Worm (Caenorhabditis elegans): ENCODE results near the gene str-177.

Gene str-177

DNA sequence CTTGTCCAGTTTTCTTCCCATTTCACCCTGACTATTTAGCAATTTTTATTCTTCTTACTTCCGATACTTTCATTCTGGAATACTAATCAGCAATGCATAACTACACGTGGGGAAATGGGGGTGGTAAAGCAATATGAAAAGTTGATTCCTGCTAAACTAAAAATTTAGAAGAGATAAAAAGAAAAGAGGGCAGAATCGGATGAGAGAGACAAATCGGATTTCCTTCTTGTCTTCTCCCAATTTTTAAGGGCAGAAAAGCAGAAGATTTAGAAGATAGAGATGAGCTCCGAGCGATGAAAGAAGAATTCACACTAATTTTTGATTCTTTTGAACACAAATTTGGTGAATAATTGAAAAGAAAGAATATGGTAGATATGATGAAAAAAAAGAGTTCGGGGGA is 4.7 kb downstream of the str-177 start:
- no peak for TF ChIP-seq flt-1 (GFP tag; IDR thresholded peaks at IDR 0.05)
- no peak for TF ChIP-seq cog-1 (tag; optimal IDR thresholded peaks at IDR 0.05)
- no peak for TF ChIP-seq ztf-29 (GFP tag; IDR thresholded peaks at IDR 0.05)
- no peak for TF ChIP-seq med-1 (GFP tag; optimal IDR thresholded peaks at IDR 0.05; ENCODE audit: insufficient read depth)
- TF ChIP-seq klf-2 (GFP tag; conservative IDR thresholded peaks at IDR 0.05), result no peak
- TF ChIP-seq ztf-23 (GFP tag; IDR thresholded peaks at IDR 0.05), result no peak
- TF ChIP-seq T22C8.4 (GFP tag; IDR thresholded peaks at IDR 0.05), result no peak
- TF ChIP-seq tab-1 (GFP tag; IDR thresholded peaks at IDR 0.05), result no peak
- TF ChIP-seq ref-1 (GFP tag; conservative IDR thresholded peaks at IDR 0.05), result no peak

DNA sequence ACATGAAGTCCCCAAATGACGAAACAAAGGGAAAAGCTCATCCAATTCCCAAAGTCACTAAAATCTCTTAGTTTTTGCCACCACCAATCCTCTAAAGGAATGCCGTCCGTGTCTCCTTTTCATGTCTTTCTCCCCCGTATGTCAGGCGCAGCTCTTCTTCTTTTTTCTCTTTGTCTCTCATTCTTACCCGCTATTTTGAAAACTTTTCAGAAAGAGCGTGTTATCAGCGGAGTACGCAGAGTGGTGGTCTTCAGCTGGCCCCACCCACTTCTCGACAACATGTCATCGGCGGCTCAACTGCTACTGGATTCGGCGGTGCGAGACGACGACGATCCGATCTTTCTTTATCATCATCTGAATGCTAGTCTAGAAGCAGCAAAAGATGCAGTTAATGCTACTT is 7.4 kb downstream of the str-177 start, which contains the start of gene sphr-1:
sphr-1 (plus strand) TSS at position 205 of the 400 bp plus-strand sequence.
- TF ChIP-seq tab-1 (GFP tag; IDR thresholded peaks at IDR 0.05) (no peak), ref-1 (GFP tag; conservative IDR thresholded peaks at IDR 0.05) (no peak), cog-1 (tag; optimal IDR thresholded peaks at IDR 0.05) (no peak), med-1 (GFP tag; optimal IDR thresholded peaks at IDR 0.05; ENCODE audit: insufficient read depth) (no peak), klf-2 (GFP tag; conservative IDR thresholded peaks at IDR 0.05) (no peak), T22C8.4 (GFP tag; IDR thresholded peaks at IDR 0.05) (no peak), flt-1 (GFP tag; IDR thresholded peaks at IDR 0.05) (no peak), ztf-23 (GFP tag; IDR thresholded peaks at IDR 0.05) (no peak), ztf-29 (GFP tag; IDR thresholded peaks at IDR 0.05) (no peak)

DNA sequence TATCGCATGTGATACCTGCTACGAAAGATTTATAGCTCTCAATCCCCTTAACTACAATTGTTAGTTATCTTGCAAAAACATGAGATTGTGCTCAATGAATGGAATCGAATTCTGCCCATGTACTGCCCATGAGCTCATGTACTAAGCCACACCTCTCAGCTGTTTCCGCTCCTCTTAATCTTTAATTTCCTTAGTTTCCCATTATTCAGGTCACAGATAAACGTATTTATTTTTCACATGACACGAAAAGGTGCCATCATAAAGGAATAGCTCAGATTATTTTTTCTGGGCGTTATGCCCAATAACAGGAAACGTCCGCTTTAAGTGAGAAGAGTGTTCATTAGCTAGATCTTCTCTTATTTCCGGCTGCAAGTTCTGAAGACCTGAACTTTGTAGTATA is 12.8 kb downstream of the str-177 start:
- TF ChIP-seq flt-1 (GFP tag; IDR thresholded peaks at IDR 0.05) (no peak), ref-1 (GFP tag; conservative IDR thresholded peaks at IDR 0.05) (no peak), T22C8.4 (GFP tag; IDR thresholded peaks at IDR 0.05) (no peak), cog-1 (tag; optimal IDR thresholded peaks at IDR 0.05) (no peak), med-1 (GFP tag; optimal IDR thresholded peaks at IDR 0.05; ENCODE audit: insufficient read depth) (no peak), tab-1 (GFP tag; IDR thresholded peaks at IDR 0.05) (no peak), ztf-29 (GFP tag; IDR thresholded peaks at IDR 0.05) (no peak), klf-2 (GFP tag; conservative IDR thresholded peaks at IDR 0.05) (no peak), ztf-23 (GFP tag; IDR thresholded peaks at IDR 0.05) (no peak)

DNA sequence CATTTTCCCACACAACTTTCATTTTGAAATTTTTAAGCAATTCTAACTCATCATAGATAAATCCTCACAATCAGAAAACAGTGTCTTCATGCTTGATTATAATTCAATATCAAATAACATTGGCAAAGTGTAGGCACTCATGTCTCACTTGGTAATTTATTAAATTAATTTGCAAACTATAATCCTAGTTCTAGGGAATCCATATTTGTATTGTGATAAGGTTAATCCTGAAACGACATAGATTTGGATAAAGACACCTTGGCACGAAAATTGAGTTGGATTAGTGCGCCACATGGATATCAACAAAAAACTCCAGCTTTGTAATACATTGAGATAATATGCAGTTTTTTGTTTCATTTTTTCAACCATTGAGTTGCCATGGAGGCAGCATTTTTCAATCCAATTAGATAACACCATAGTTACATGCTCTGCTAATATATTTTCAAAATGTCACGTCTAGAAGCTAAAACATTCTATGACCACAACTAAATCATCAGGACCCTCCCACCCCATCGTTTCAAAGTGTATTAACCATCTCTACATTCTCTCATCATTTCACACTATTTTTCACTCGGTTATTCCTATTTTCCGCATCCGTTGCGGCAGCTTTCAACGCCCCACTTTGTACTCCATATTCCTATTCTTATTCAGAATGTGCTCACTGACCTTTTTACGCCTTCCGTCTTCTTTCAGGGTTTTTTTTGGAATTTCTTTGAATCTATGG is 14.9 kb downstream of the str-177 start:
- no peak for TF ChIP-seq ztf-29 (GFP tag; IDR thresholded peaks at IDR 0.05)
- no peak for TF ChIP-seq flt-1 (GFP tag; IDR thresholded peaks at IDR 0.05)
- TF ChIP-seq med-1 (GFP tag; optimal IDR thresholded peaks at IDR 0.05; ENCODE audit: insufficient read depth), result no peak
- no peak for TF ChIP-seq ref-1 (GFP tag; conservative IDR thresholded peaks at IDR 0.05)
- no peak for TF ChIP-seq cog-1 (tag; optimal IDR thresholded peaks at IDR 0.05)
- TF ChIP-seq T22C8.4 (GFP tag; IDR thresholded peaks at IDR 0.05), result no peak

DNA sequence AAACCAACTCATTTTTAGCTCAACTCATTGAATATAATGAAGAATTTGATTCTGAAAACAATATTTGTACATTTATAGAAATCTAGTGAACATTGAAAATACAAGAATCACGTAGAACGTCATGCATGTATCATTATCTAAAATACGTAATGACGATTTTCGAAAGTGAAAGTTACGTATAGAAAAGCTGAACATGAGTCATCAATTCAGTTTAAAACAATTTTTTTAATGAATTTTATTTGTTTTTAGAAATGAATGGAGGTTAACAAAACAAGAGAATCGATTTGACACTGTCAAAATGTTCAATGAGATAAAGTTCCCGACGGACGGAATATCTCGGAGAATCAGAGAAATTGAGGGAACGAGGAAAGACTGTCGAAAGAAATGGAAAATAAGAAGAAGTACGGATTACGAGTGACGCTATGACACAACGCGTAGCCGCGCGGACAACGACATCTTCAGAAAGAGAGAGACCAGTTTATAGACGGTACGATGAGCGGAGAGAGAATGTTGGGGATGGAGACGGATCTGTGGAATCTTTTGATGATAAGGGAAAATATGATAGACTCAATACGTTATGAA is 17.0 kb downstream of the str-177 start, which contains the start of gene ptr-1:
ptr-1 (minus strand) TSS at position 51 of the 582 bp plus-strand sequence.
- TF ChIP-seq ref-1 (GFP tag; conservative IDR thresholded peaks at IDR 0.05) (no peak), flt-1 (GFP tag; IDR thresholded peaks at IDR 0.05) (no peak), tab-1 (GFP tag; IDR thresholded peaks at IDR 0.05) (no peak), ztf-23 (GFP tag; IDR thresholded peaks at IDR 0.05) (no peak), med-1 (GFP tag; optimal IDR thresholded peaks at IDR 0.05; ENCODE audit: insufficient read depth) (no peak), T22C8.4 (GFP tag; IDR thresholded peaks at IDR 0.05) (no peak), klf-2 (GFP tag; conservative IDR thresholded peaks at IDR 0.05) (no peak), cog-1 (tag; optimal IDR thresholded peaks at IDR 0.05) (no peak), ztf-29 (GFP tag; IDR thresholded peaks at IDR 0.05) (no peak)

DNA sequence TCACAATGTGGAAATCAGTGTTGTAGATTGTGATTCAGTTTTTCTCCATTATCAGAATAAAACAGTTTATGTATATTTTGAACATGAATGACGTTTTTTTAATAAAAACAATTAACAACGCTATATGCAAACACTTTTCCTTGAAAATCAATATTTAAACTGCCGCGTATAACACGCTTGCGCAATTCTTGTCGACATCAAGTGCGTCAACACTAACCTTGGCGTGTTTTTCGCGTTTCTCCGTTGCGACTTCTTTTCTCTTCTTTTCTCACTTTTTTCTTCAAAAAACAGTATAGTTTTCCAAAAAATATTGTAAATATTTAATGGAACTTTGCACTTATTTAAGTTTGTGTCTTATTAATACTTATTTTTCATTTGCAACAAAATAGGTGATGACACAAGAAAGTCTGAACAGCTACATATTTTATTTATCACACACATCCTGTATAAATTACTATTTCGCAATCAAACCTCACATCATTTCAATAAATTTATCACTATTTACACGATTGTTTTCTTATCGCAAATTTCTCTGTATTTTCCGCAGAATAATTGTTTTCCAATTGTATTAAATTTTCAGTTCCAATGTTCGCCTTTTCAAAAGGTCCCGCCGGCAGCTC is 23.5 kb downstream of the str-177 start, which contains the start of gene spas-1:
spas-1 (plus strand) TSS at position 572 of the 620 bp plus-strand sequence.
- TF ChIP-seq klf-2 (GFP tag; conservative IDR thresholded peaks at IDR 0.05) (no peak), T22C8.4 (GFP tag; IDR thresholded peaks at IDR 0.05) (peak; percentile 78), med-1 (GFP tag; optimal IDR thresholded peaks at IDR 0.05; ENCODE audit: insufficient read depth) (peak; percentile 6), cog-1 (tag; optimal IDR thresholded peaks at IDR 0.05) (peak; percentile 68), tab-1 (GFP tag; IDR thresholded peaks at IDR 0.05) (peak; percentile 78), ztf-23 (GFP tag; IDR thresholded peaks at IDR 0.05) (peak; percentile 72; the same call in 1 of the 2 replicates), ref-1 (GFP tag; conservative IDR thresholded peaks at IDR 0.05) (no peak)

DNA sequence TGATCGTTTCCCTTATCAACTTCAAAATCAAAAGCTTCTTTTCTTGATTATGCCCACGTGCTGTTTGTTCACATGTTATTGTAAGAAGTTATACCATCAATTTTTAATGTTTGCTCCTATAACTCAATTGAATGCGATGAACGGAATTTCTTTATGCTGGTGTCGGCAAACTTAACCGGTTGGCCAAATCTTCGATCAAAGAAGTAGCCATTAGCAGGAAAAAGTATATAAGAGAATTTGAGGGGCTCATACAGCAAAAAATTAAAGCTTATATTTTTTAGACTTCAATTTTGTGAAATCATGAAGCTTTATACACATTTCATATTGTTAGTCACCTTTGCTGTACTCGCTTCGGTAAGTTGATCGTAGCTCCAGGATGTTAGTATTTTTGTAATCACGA is 25.0 kb downstream of the str-177 start, which contains the start of gene pqn-16:
pqn-16 (plus strand) TSS at position 301 of the 400 bp plus-strand sequence.
- TF ChIP-seq tab-1 (GFP tag; IDR thresholded peaks at IDR 0.05) (no peak), flt-1 (GFP tag; IDR thresholded peaks at IDR 0.05) (no peak), klf-2 (GFP tag; conservative IDR thresholded peaks at IDR 0.05) (no peak), ref-1 (GFP tag; conservative IDR thresholded peaks at IDR 0.05) (no peak), T22C8.4 (GFP tag; IDR thresholded peaks at IDR 0.05) (no peak), cog-1 (tag; optimal IDR thresholded peaks at IDR 0.05) (no peak), ztf-29 (GFP tag; IDR thresholded peaks at IDR 0.05) (no peak), med-1 (GFP tag; optimal IDR thresholded peaks at IDR 0.05; ENCODE audit: insufficient read depth) (no peak), ztf-23 (GFP tag; IDR thresholded peaks at IDR 0.05) (no peak)

DNA sequence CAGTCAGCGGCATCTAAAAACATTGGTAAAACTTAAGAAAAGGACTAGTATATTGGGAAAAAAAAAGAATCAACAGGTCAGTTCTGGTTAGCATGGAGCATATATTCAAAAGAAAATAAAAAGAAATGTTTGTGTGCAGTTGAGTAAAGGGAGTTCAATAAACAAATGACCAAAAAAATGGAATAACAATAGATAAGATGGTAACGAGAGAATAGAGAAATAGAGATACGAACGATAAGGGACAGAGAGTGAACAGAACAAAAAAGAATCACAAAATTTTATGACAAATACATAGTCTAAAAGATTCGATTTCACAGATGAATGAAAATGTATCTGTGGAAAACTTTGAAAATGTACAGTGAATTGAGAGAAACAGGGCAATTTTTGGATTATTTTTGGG is 25.8 kb downstream of the str-177 start, which contains the start of gene gad-3:
gad-3 (minus strand) TSS at position 17 of the 400 bp plus-strand sequence.
- TF ChIP-seq ref-1 (GFP tag; conservative IDR thresholded peaks at IDR 0.05) (no peak), flt-1 (GFP tag; IDR thresholded peaks at IDR 0.05) (no peak), klf-2 (GFP tag; conservative IDR thresholded peaks at IDR 0.05) (no peak), ztf-29 (GFP tag; IDR thresholded peaks at IDR 0.05) (no peak), ztf-23 (GFP tag; IDR thresholded peaks at IDR 0.05) (no peak), cog-1 (tag; optimal IDR thresholded peaks at IDR 0.05) (no peak), med-1 (GFP tag; optimal IDR thresholded peaks at IDR 0.05; ENCODE audit: insufficient read depth) (no peak), T22C8.4 (GFP tag; IDR thresholded peaks at IDR 0.05) (no peak), tab-1 (GFP tag; IDR thresholded peaks at IDR 0.05) (no peak)

DNA sequence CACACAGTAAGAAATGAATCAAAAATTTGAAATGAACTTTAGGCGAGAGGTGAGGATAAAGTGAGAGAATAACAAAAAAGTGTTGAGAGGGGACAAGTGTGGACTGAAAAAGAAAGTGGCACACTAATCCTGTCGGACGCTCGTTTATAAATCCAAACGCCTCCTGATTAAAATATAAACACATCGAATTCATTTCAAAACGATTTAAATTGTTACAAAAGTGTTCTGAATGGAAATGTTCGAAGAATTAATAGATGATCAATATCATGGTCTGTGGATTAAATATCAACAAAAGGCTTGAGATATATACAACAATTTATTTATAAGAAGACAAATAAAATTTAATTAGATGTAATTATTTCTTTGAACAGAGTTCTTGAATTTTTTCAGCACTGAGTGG is 30.7 kb downstream of the str-177 start, which contains the start of gene B0222.11:
B0222.11 (minus strand) TSS at position 101 of the 400 bp plus-strand sequence.
- TF ChIP-seq ztf-23 (GFP tag; IDR thresholded peaks at IDR 0.05) (no peak), flt-1 (GFP tag; IDR thresholded peaks at IDR 0.05) (no peak), med-1 (GFP tag; optimal IDR thresholded peaks at IDR 0.05; ENCODE audit: insufficient read depth) (no peak), ref-1 (GFP tag; conservative IDR thresholded peaks at IDR 0.05) (no peak), klf-2 (GFP tag; conservative IDR thresholded peaks at IDR 0.05) (no peak), T22C8.4 (GFP tag; IDR thresholded peaks at IDR 0.05) (no peak), cog-1 (tag; optimal IDR thresholded peaks at IDR 0.05) (no peak), tab-1 (GFP tag; IDR thresholded peaks at IDR 0.05) (no peak), ztf-29 (GFP tag; IDR thresholded peaks at IDR 0.05) (no peak)
